Fruit fly (Drosophila melanogaster) whole organism, embryonic: Measurements from ENCODE around the gene CG17107.
A peak's percentile ranks its signal among the peaks of the same experiment; 100 is the strongest.

Experiments
- CG18262 ChIP-seq: fragments of 200-800 bp; optimal IDR thresholded peaks from 3 replicates; lab custom pipeline; 2019; ENCODE audit warnings: missing biosample characterization, mild to moderate bottlenecking, missing genetic modification characterization, moderate library complexity
- CG6854 ChIP-seq: fragments of 200-800 bp; sonication (Bioruptor generic); optimal IDR thresholded peaks from 3 replicates; lab custom pipeline; 2017; ENCODE audit warnings: missing biosample characterization, mild to moderate bottlenecking, missing genetic modification characterization

DNA sequence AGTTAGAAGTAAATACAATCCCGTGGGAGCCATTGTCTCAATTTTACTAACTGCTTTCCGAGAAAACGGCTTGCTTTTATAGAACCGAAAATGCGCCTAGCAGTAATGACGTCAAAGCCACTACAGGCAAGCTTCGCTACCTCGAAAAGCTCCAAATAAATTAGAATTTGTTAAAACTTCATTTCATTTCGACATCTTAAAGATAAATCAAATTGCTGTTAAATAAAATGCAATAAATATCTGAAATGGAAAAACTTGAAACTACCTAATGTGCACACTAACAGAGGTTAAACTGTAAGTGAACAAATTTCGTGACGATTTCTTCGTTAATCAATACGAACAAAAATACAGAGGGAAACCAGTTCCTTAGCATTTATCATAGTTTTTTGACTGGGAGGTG lies 16.3 kb downstream of the CG17107 start, which contains the start of gene CG7300:
- TF ChIP-seq CG6854 (GFP tag; lab: Kevin White, UChicago) = no peak
- peak; percentile 59 for TF ChIP-seq CG18262 (tag; lab: Kevin White, UChicago)
